Fruit fly (Drosophila melanogaster): ENCODE data around the gene CG5886.
A peak's percentile ranks its signal among the peaks of the same experiment; 100 is the strongest.

- peak; percentile 11; the same call in 1 of the 2 replicates for TF ChIP-seq Ets98B (GFP tag; IDR thresholded peaks at IDR 0.05)
- TF ChIP-seq CG13204 (GFP tag; optimal IDR thresholded peaks at IDR 0.05) = peak; percentile 42
- TF ChIP-seq Pif1A (GFP tag; optimal IDR thresholded peaks at IDR 0.05) = peak; percentile 4
- TF ChIP-seq CG14655 (GFP tag; optimal IDR thresholded peaks at IDR 0.05) = peak; percentile 63
- TF ChIP-seq CG8159 (tag; optimal IDR thresholded peaks at IDR 0.05) = peak; percentile 63
- peak; percentile 57 for TF ChIP-seq CG17806 (tag; optimal IDR thresholded peaks at IDR 0.05)
- TF ChIP-seq CG15710 (tag; optimal IDR thresholded peaks at IDR 0.05) = peak; percentile 59
- TF ChIP-seq EcR (GFP tag; optimal IDR thresholded peaks at IDR 0.05) = no peak
- peak; percentile 59; the same call in 1 of the 2 replicates for TF ChIP-seq CG32121 (GFP tag; IDR thresholded peaks at IDR 0.05)
- TF ChIP-seq CG4496 (GFP tag; IDR thresholded peaks at IDR 0.05) = peak; percentile 61
- TF ChIP-seq rn (GFP tag; IDR thresholded peaks at IDR 0.05) = 0 out of 2 replicates have a peak, but pooled peaks have one; percentile 18
- peak; percentile 48 for TF ChIP-seq Snoo (tag; optimal IDR thresholded peaks at IDR 0.05)
- no peak for TF ChIP-seq gl (tag; optimal IDR thresholded peaks at IDR 0.05)
These were observed 29.0 kb downstream of the CG5886 start for dm6 chr3R:25880198-25880970.

All from whole organism, pupa.